Worm (Caenorhabditis elegans) whole organism, early embryonic: ENCODE results near the gene srbc-20.

ENCODE experiments used
- F13C5.2 ChIP-seq: sonication (generic microtip); optimal IDR thresholded peaks from 2 replicates; lab custom pipeline; 2017; ENCODE audit warnings: mild to moderate bottlenecking, missing genetic modification characterization, inconsistent platforms, missing compliant biosample characterization
- sea-1 ChIP-seq: fragments of 200-800 bp; sonication (Bioruptor generic); conservative IDR thresholded peaks from 2 replicates; pipeline ENCODE4 v1.3.6; 2022; ENCODE audit warnings: missing genetic modification characterization, missing compliant biosample characterization

DNA sequence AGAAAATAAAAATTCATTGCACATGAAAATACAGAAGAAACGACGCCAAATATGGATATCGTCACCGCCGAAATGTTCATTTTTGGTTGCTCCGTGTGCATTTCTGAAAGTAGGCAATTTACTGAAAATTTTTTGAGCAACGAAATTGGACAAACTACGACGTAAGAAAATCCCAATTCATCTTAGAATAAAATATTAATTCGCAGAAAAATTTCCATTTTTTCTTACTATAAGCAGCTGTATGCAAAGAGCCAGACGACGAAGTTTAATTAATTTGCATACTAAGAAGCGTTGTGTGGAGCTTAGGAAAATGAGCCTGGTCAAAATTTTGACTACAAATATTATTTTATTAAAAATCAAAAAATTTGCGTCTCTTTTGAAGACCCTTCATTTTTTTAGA, 19.8 kb downstream of the srbc-20 start, which contains the start of gene srbc-19:
- TF ChIP-seq F13C5.2 (tag; lab: Kevin White, UChicago) = no peak
- no peak for TF ChIP-seq sea-1 (GFP tag; lab: Robert Waterston, UW)
